Worm (Caenorhabditis elegans) whole organism, mixed stage, embryonic: ENCODE measurements around the gene str-118.

Experiments
- bed-3 ChIP-seq: fragments of 200-800 bp; sonication (Bioruptor generic); optimal IDR thresholded peaks from 3 replicates; lab custom pipeline; 2018; ENCODE audit warnings: mild to moderate bottlenecking, missing genetic modification characterization, moderate library complexity, missing compliant biosample characterization
- blmp-1 ChIP-seq: fragments of 150-350 bp; optimal IDR thresholded peaks from 2 replicates; lab custom pipeline; 2014; ENCODE audit warnings: missing biosample characterization, missing genetic modification characterization
- ceh-39 ChIP-seq: fragments of 150-350 bp; optimal IDR thresholded peaks from 2 replicates; lab custom pipeline; 2014; ENCODE audit warnings: missing biosample characterization, missing genetic modification characterization
- ceh-43 ChIP-seq: fragments of 200-800 bp; sonication (Bioruptor generic); optimal IDR thresholded peaks from 2 replicates; lab custom pipeline; 2018; ENCODE audit warnings: mild to moderate bottlenecking, missing genetic modification characterization, moderate library complexity, missing compliant biosample characterization
- ceh-83 ChIP-seq: fragments of 200-800 bp; sonication (Bioruptor generic); optimal IDR thresholded peaks from 2 replicates; lab custom pipeline; 2018; ENCODE audit warnings: mild to moderate bottlenecking, missing genetic modification characterization, missing compliant biosample characterization
- ces-1 ChIP-seq: fragments of 150-350 bp; optimal IDR thresholded peaks from 2 replicates; lab custom pipeline; 2014; ENCODE audit warnings: missing biosample characterization, missing genetic modification reagents, missing genetic modification characterization
- cnd-1 ChIP-seq: fragments of 200-800 bp; sonication (Bioruptor generic); optimal IDR thresholded peaks from 2 replicates; lab custom pipeline; 2018; ENCODE audit warnings: mild to moderate bottlenecking, missing genetic modification characterization, missing compliant biosample characterization
- drap-1 ChIP-seq: fragments of 200-800 bp; sonication (Bioruptor generic); optimal IDR thresholded peaks from 3 replicates; lab custom pipeline; 2018; ENCODE audit warnings: mild to moderate bottlenecking, missing genetic modification characterization, missing compliant biosample characterization
- elt-1 ChIP-seq: sonication (generic microtip); optimal IDR thresholded peaks from 2 replicates; lab custom pipeline; 2017; ENCODE audit warnings: missing genetic modification characterization, mild to moderate bottlenecking, missing compliant biosample characterization, antibody characterized with exemption, moderate library complexity, borderline replicate concordance; ENCODE audit not compliant: insufficient read depth
- elt-3 ChIP-seq: fragments of 150-350 bp; optimal IDR thresholded peaks from 2 replicates; lab custom pipeline; 2014; ENCODE audit warnings: missing biosample characterization, missing genetic modification characterization
- flh-1 ChIP-seq: fragments of 200-800 bp; sonication (Bioruptor generic); optimal IDR thresholded peaks from 2 replicates; lab custom pipeline; 2018; ENCODE audit warnings: mild to moderate bottlenecking, missing genetic modification characterization, moderate library complexity, missing compliant biosample characterization
- ham-2 ChIP-seq: fragments of 200-800 bp; sonication (Bioruptor generic); optimal IDR thresholded peaks from 2 replicates; lab custom pipeline; 2018; ENCODE audit warnings: mild to moderate bottlenecking, missing genetic modification characterization, missing compliant biosample characterization
- lin-13 ChIP-seq: fragments of 150-350 bp; optimal IDR thresholded peaks from 2 replicates; lab custom pipeline; 2014; ENCODE audit warnings: missing biosample characterization, missing genetic modification characterization
- lin-32 ChIP-seq: fragments of 200-800 bp; sonication (Bioruptor generic); optimal IDR thresholded peaks from 2 replicates; lab custom pipeline; 2018; ENCODE audit warnings: mild to moderate bottlenecking, missing genetic modification characterization, missing compliant biosample characterization
- lsy-2 ChIP-seq: fragments of 150-350 bp; optimal IDR thresholded peaks from 2 replicates; lab custom pipeline; 2014; ENCODE audit warnings: missing biosample characterization, missing genetic modification characterization
- mab-5 ChIP-seq: fragments of 150-350 bp; optimal IDR thresholded peaks from 2 replicates; lab custom pipeline; 2014; ENCODE audit warnings: missing biosample characterization, missing genetic modification characterization
- mep-1 ChIP-seq: fragments of 150-350 bp; optimal IDR thresholded peaks from 2 replicates; lab custom pipeline; 2017; ENCODE audit warnings: missing biosample characterization, missing genetic modification reagents, missing genetic modification characterization, inconsistent platforms
- nhr-12 ChIP-seq: fragments of 150-350 bp; optimal IDR thresholded peaks from 2 replicates; lab custom pipeline; 2014; ENCODE audit warnings: missing biosample characterization, missing genetic modification characterization
- nhr-2 ChIP-seq: fragments of 150-350 bp; optimal IDR thresholded peaks from 2 replicates; lab custom pipeline; 2014; ENCODE audit warnings: missing biosample characterization, missing genetic modification characterization
- nhr-237 ChIP-seq: fragments of 150-350 bp; optimal IDR thresholded peaks from 2 replicates; lab custom pipeline; 2014; ENCODE audit warnings: missing biosample characterization, missing genetic modification characterization
- nhr-28 ChIP-seq: fragments of 150-350 bp; optimal IDR thresholded peaks from 2 replicates; lab custom pipeline; 2014; ENCODE audit warnings: missing biosample characterization, missing genetic modification characterization
- nhr-76 ChIP-seq: sonication (generic microtip); optimal IDR thresholded peaks from 2 replicates; lab custom pipeline; 2017; ENCODE audit warnings: missing biosample characterization, missing genetic modification characterization
- pha-4 ChIP-seq: fragments of 150-350 bp; optimal IDR thresholded peaks from 2 replicates; lab custom pipeline; 2018; ENCODE audit warnings: missing biosample characterization, missing genetic modification reagents, missing genetic modification characterization
- sem-2 ChIP-seq: fragments of 200-800 bp; sonication (Bioruptor generic); optimal IDR thresholded peaks from 2 replicates; lab custom pipeline; 2018; ENCODE audit warnings: mild to moderate bottlenecking, missing genetic modification characterization, missing compliant biosample characterization
- snpc-4 ChIP-seq: fragments of 150-350 bp; optimal IDR thresholded peaks from 2 replicates; lab custom pipeline; 2014; ENCODE audit warnings: missing biosample characterization, missing genetic modification characterization
- sptf-1 ChIP-seq: sonication (generic microtip); optimal IDR thresholded peaks from 2 replicates; lab custom pipeline; 2017; ENCODE audit warnings: mild to moderate bottlenecking, missing genetic modification characterization, moderate library complexity, missing compliant biosample characterization
- tbx-8 ChIP-seq: fragments of 200-800 bp; sonication (Bioruptor generic); optimal IDR thresholded peaks from 2 replicates; lab custom pipeline; 2018; ENCODE audit warnings: mild to moderate bottlenecking, missing genetic modification characterization, moderate library complexity, missing compliant biosample characterization
- unc-120 ChIP-seq: sonication (generic microtip); optimal IDR thresholded peaks from 2 replicates; lab custom pipeline; 2017; ENCODE audit warnings: missing genetic modification characterization, missing compliant biosample characterization; ENCODE audit not compliant: poor library complexity, severe bottlenecking
- unc-39 ChIP-seq: fragments of 150-350 bp; optimal IDR thresholded peaks from 2 replicates; lab custom pipeline; 2014; ENCODE audit warnings: missing biosample characterization, missing genetic modification characterization
- unc-62 ChIP-seq: fragments of 150-350 bp; optimal IDR thresholded peaks from 2 replicates; lab custom pipeline; 2014; ENCODE audit warnings: missing biosample characterization, missing genetic modification reagents, missing genetic modification characterization
- zip-8 ChIP-seq: fragments of 150-350 bp; optimal IDR thresholded peaks from 2 replicates; lab custom pipeline; 2014; ENCODE audit warnings: missing biosample characterization, missing genetic modification characterization
- ztf-11 ChIP-seq: fragments of 150-350 bp; optimal IDR thresholded peaks from 2 replicates; lab custom pipeline; 2014; ENCODE audit warnings: missing biosample characterization, missing genetic modification characterization

The str-118 gene

DNA sequence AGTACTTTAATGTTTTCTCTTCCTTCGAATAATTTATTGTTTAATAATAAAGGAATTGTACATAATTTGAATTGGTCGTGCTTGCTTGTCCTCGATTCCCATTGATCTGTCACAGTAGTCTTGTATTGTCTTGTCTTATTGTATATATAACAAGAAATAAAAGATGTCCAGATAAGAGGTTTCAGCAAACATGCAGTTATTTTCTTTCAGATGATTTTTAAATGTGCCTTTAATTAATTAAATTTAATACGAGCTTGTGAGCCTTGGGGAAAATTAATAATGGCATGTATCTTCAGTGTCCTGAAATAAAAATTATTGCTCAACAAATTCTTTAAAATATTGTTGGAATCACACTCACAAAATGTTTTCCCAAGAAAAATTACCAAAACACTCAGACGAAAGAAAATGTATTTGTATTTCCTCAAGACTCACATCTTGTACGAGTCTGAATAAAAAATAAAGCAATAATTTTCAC, 28.9 kb upstream of the str-118 start:
- no peak for TF ChIP-seq unc-120
- no peak for TF ChIP-seq blmp-1 (tag; lab: Kevin White, UChicago)
- TF ChIP-seq snpc-4, result no peak
- no peak for TF ChIP-seq nhr-2 (tag; lab: Kevin White, UChicago)
- no peak for TF ChIP-seq ceh-39 (tag; lab: Kevin White, UChicago)
- no peak for TF ChIP-seq bed-3 (GFP tag; lab: Kevin White, UChicago)
- no peak for TF ChIP-seq ces-1 (GFP tag; lab: Kevin White, UChicago)
- TF ChIP-seq elt-3 (tag; lab: Kevin White, UChicago), result no peak
- no peak for TF ChIP-seq lsy-2 (tag; lab: Kevin White, UChicago)
- no peak for TF ChIP-seq unc-39 (tag; lab: Kevin White, UChicago)
- TF ChIP-seq nhr-237 (tag; lab: Kevin White, UChicago), result no peak
- TF ChIP-seq unc-62, result no peak
- no peak for TF ChIP-seq nhr-12 (tag; lab: Kevin White, UChicago)
- TF ChIP-seq drap-1 (GFP tag; lab: Kevin White, UChicago), result no peak
- no peak for TF ChIP-seq mab-5 (tag; lab: Kevin White, UChicago)
- no peak for TF ChIP-seq ztf-11 (tag; lab: Kevin White, UChicago)
- TF ChIP-seq ceh-83 (GFP tag; lab: Kevin White, UChicago), result no peak
- TF ChIP-seq sptf-1 (tag; lab: Kevin White, UChicago), result no peak
- no peak for TF ChIP-seq mep-1 (tag; lab: Kevin White, UChicago)

ce11 chrV:10030992-10031383, 21.0 kb upstream of the str-118 start, which contains the start of gene acl-2:
Gene acl-2, minus strand, starts transcription at chrV:10031092.
- TF ChIP-seq zip-8 (tag; lab: Kevin White, UChicago) (no peak), cnd-1 (tag; lab: Kevin White, UChicago) (no peak), mep-1 (tag; lab: Kevin White, UChicago) (no peak), flh-1 (no peak), nhr-76 (tag; lab: Kevin White, UChicago) (no peak), elt-3 (tag; lab: Kevin White, UChicago) (no peak), lsy-2 (tag; lab: Kevin White, UChicago) (no peak), drap-1 (GFP tag; lab: Kevin White, UChicago) (no peak), lin-32 (no peak), sptf-1 (tag; lab: Kevin White, UChicago) (no peak), sem-2 (no peak), ceh-43 (GFP tag; lab: Kevin White, UChicago) (no peak), bed-3 (GFP tag; lab: Kevin White, UChicago) (no peak), tbx-8 (no peak), mab-5 (tag; lab: Kevin White, UChicago) (no peak)

DNA sequence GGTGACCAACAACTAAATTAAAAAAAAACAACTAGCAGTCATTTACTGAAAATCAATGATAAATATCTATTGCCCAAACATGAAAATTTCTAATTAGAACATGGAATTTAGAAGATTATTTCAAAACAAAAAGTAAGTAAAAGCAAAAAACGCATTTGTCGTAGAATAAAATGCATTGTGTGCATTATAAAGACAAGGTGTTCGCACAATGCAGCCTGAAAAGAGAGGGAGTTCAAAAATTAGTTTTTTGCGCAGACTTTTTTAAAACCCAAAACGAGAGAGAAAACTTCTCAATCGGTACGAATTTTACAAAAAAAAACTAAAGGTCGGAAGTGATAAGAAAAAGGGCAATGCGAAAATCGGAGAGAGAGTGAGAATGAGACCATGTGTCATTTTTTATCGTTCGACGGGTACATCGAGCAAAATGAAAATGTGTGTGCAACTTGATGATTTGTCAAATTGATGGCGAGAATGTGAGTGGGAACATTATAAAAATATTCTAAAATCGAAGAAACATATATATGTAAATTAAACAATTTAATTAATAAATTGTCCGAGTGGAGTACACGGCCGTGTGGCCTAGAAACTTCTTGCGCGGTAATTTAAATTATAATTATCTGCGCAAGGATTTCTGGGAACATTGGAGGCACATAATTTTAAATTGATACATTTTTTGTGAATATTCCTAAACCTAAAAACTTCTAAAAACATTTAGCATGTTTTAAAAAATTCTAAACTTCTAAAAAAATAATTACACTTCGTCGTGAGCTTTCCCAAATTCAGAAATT, 20.4 kb upstream of the str-118 start:
- TF ChIP-seq lsy-2 (tag; lab: Kevin White, UChicago) (peak; percentile 3), flh-1 (no peak), lin-13 (no peak), blmp-1 (tag; lab: Kevin White, UChicago) (no peak), nhr-237 (tag; lab: Kevin White, UChicago) (peak; percentile 32), ceh-43 (GFP tag; lab: Kevin White, UChicago) (peak; percentile 4), tbx-8 (no peak), nhr-2 (tag; lab: Kevin White, UChicago) (no peak), ces-1 (GFP tag; lab: Kevin White, UChicago) (peak; percentile 23)
- TF ChIP-seq, all 35 proteins: peak for 4

DNA sequence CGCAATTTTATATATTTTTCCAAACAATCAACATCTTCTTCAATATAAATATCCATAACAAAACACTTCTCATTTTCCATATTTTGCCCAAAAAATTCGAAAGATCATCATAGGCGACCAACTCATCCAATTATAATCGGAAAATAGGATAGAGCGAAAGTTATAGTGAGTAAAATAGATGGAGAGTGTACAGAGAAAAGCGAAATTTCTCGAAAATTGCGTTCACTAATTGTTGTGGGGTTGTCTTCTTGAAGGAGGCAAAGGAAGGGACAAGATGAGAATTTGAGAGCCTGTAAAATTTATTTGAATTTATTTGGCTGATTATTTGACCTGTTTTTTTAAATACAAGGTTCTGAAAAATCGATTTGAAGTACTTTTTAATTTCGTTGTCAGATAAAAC, 16.4 kb upstream of the str-118 start:
- peak; percentile 30 for TF ChIP-seq ceh-43 (GFP tag; lab: Kevin White, UChicago)
- TF ChIP-seq ztf-11 (tag; lab: Kevin White, UChicago), result no peak
- no peak for TF ChIP-seq nhr-28 (tag; lab: Kevin White, UChicago)
- TF ChIP-seq lin-32, result no peak
- TF ChIP-seq blmp-1 (tag; lab: Kevin White, UChicago), result peak; percentile 94
- no peak for TF ChIP-seq pha-4 (tag; lab: Kevin White, UChicago)
- peak; percentile 79 for TF ChIP-seq ces-1 (GFP tag; lab: Kevin White, UChicago)
- TF ChIP-seq ceh-39 (tag; lab: Kevin White, UChicago), result no peak
- TF ChIP-seq, all 35 proteins: peak for 3

DNA sequence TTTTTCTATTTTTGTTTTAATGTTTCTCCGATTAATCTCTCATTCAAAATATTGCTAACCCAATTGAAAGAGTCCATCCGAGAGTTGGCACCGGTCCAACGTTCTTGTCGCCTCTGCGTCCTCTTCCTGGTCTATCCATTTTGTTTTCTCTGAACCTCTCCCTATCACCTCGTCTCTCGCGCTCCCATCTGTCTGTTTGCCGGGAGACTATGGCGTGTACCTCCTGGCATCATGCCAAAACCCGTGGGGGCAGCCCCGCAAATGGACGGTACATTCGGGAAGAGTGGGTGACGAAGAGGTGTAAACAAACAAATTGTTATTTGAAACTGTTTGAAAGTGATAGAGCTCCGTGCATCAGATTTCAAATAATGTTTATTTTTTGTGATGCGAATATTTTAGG, 15.7 kb upstream of the str-118 start, which contains the start of gene T06E8.2:
Gene T06E8.2 (minus strand): TSS at position 139 of the 400 bp plus-strand sequence.
- TF ChIP-seq ceh-39 (tag; lab: Kevin White, UChicago), result no peak
- TF ChIP-seq lin-13, result no peak
- TF ChIP-seq ces-1 (GFP tag; lab: Kevin White, UChicago), result peak; percentile 22
- no peak for TF ChIP-seq nhr-76 (tag; lab: Kevin White, UChicago)
- no peak for TF ChIP-seq drap-1 (GFP tag; lab: Kevin White, UChicago)
- TF ChIP-seq unc-62, result no peak
- peak; percentile 56 for TF ChIP-seq unc-120
- TF ChIP-seq ham-2 (GFP tag; lab: Kevin White, UChicago), result peak; percentile 7
- TF ChIP-seq bed-3 (GFP tag; lab: Kevin White, UChicago), result no peak
- TF ChIP-seq cnd-1 (tag; lab: Kevin White, UChicago), result peak; percentile 82
- TF ChIP-seq snpc-4, result no peak
- no peak for TF ChIP-seq ztf-11 (tag; lab: Kevin White, UChicago)
- peak; percentile 5 for TF ChIP-seq ceh-83 (GFP tag; lab: Kevin White, UChicago)
- TF ChIP-seq elt-1 (tag; lab: Kevin White, UChicago), result no peak
- peak; percentile 71 for TF ChIP-seq lin-32
- TF ChIP-seq nhr-2 (tag; lab: Kevin White, UChicago), result no peak
- TF ChIP-seq pha-4 (tag; lab: Kevin White, UChicago), result no peak
- TF ChIP-seq unc-39 (tag; lab: Kevin White, UChicago), result no peak
